Worm (Caenorhabditis elegans): ENCODE results near the gene F44E5.4.

Gene F44E5.4

ce11 chrII:11761806-11762512, 2.8 kb upstream of the F44E5.4 start (continued):
- TF ChIP-seq lin-15B (tag; optimal IDR thresholded peaks at IDR 0.05): no peak
- TF ChIP-seq nhr-23 (tag; optimal IDR thresholded peaks at IDR 0.05): no peak
- peak; percentile 43 for TF ChIP-seq nhr-25 (tag; optimal IDR thresholded peaks at IDR 0.05)
- no peak for TF ChIP-seq unc-39 (tag; optimal IDR thresholded peaks at IDR 0.05)
- no peak for TF ChIP-seq nhr-11 (tag; optimal IDR thresholded peaks at IDR 0.05)
- TF ChIP-seq nhr-237 (tag; optimal IDR thresholded peaks at IDR 0.05): no peak
- TF ChIP-seq snpc-4 (tag; optimal IDR thresholded peaks at IDR 0.05): no peak
- TF ChIP-seq mdl-1 (tag; optimal IDR thresholded peaks at IDR 0.05): no peak
- TF ChIP-seq nhr-43 (tag; optimal IDR thresholded peaks at IDR 0.05; ENCODE audit: poor library complexity, severe bottlenecking): no peak
- TF ChIP-seq R02D3.7 (tag; optimal IDR thresholded peaks at IDR 0.05): no peak
- no peak for TF ChIP-seq fkh-2 (tag; optimal IDR thresholded peaks at IDR 0.05)
- no peak for TF ChIP-seq ztf-11 (tag; optimal IDR thresholded peaks at IDR 0.05)
- peak; percentile 81 for TF ChIP-seq pha-4 (tag; optimal IDR thresholded peaks at IDR 0.05)
- no peak for TF ChIP-seq zag-1 (tag; optimal IDR thresholded peaks at IDR 0.05)
- no peak for TF ChIP-seq mml-1 (tag; optimal IDR thresholded peaks at IDR 0.05)
- peak; percentile 78 for TF ChIP-seq fos-1 (tag; optimal IDR thresholded peaks at IDR 0.05)
- peak in 1 of 3 experiments; percentile 81 for TF ChIP-seq elt-3 (tag; optimal IDR thresholded peaks at IDR 0.05)

ce11 chrII:11756684-11757107, 2.4 kb downstream of the F44E5.4 start:
- TF ChIP-seq skn-1 (tag; optimal IDR thresholded peaks at IDR 0.05) (no peak), lin-39 (tag; optimal IDR thresholded peaks at IDR 0.05) (peak; percentile 68), aly-2 (tag; optimal IDR thresholded peaks at IDR 0.05) (no peak), eor-1 (tag; optimal IDR thresholded peaks at IDR 0.05) (peak in 1 of 2 experiments; percentile 11), nhr-28 (tag; optimal IDR thresholded peaks at IDR 0.05) (no peak), ama-1 (optimal IDR thresholded peaks at IDR 0.05) (peak; percentile 100), daf-12 (tag; optimal IDR thresholded peaks at IDR 0.05) (no peak), elt-3 (tag; optimal IDR thresholded peaks at IDR 0.05) (no peak), fkh-10 (GFP tag; optimal IDR thresholded peaks at IDR 0.05) (no peak), fkh-2 (tag; optimal IDR thresholded peaks at IDR 0.05) (no peak), elt-1 (tag; optimal IDR thresholded peaks at IDR 0.05) (no peak), fos-1 (tag; optimal IDR thresholded peaks at IDR 0.05) (peak; percentile 65), nfya-1 (tag; optimal IDR thresholded peaks at IDR 0.05; ENCODE audit: insufficient read depth) (peak; percentile 83), tbx-2 (tag; optimal IDR thresholded peaks at IDR 0.05) (peak; percentile 54), nhr-11 (tag; optimal IDR thresholded peaks at IDR 0.05) (no peak), jun-1 (tag; optimal IDR thresholded peaks at IDR 0.05) (no peak), sea-2 (GFP tag; optimal IDR thresholded peaks at IDR 0.05) (no peak), ceh-16 (tag; optimal IDR thresholded peaks at IDR 0.05) (peak; percentile 67), nhr-25 (tag; optimal IDR thresholded peaks at IDR 0.05) (peak; percentile 80), ZK546.5 (tag; optimal IDR thresholded peaks at IDR 0.05) (no peak), nhr-43 (tag; optimal IDR thresholded peaks at IDR 0.05; ENCODE audit: poor library complexity, severe bottlenecking) (no peak), pqm-1 (tag; optimal IDR thresholded peaks at IDR 0.05) (no peak), elt-2 (tag; optimal IDR thresholded peaks at IDR 0.05) (peak; percentile 29), ztf-4 (tag; optimal IDR thresholded peaks at IDR 0.05) (peak; percentile 83), snpc-4 (tag; optimal IDR thresholded peaks at IDR 0.05) (peak; percentile 77), nhr-12 (tag; optimal IDR thresholded peaks at IDR 0.05) (no peak), ztf-11 (tag; optimal IDR thresholded peaks at IDR 0.05) (no peak), pha-4 (tag; optimal IDR thresholded peaks at IDR 0.05) (peak; percentile 94), lin-15B (tag; optimal IDR thresholded peaks at IDR 0.05) (no peak), nhr-23 (tag; optimal IDR thresholded peaks at IDR 0.05) (no peak), ceh-9 (tag; optimal IDR thresholded peaks at IDR 0.05) (no peak), egl-5 (tag; optimal IDR thresholded peaks at IDR 0.05) (no peak)

- TF ChIP-seq ama-1 (optimal IDR thresholded peaks at IDR 0.05): no peak
- peak; percentile 58 for TF ChIP-seq snpc-4 (tag; optimal IDR thresholded peaks at IDR 0.05)
These were observed 5.9 kb downstream of the F44E5.4 start for ce11 chrII:11753186-11753585.

Data from whole organism, L3 larva.